Fruit fly (Drosophila melanogaster): ENCODE data around the gene Gba1a.
A peak's percentile ranks its signal among the peaks of the same experiment; 100 is the strongest.

The Gba1a gene

DNA sequence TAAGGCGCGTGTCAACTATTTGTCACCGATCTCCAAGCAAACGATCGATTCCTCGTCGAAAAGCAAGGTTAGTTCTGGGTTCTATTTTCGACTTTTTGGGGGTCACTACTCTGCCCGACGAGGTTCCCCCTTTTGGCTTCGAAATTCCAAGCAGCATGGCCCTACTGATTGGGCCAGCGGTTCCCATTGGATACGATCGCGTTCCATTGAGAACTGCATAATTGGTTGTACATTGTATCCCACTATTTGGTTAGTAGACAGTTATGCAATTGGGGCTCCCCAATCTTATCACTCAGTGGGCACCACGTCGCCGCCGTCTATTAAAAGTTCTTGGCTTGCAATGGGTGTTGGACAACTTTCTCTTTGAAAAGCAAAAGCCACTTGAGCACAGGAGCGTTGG lies 33.4 kb downstream of the Gba1a start:
- TF ChIP-seq CG11902 (GFP tag; optimal IDR thresholded peaks at IDR 0.05) (no peak), Ets21C (GFP tag; optimal IDR thresholded peaks at IDR 0.05) (no peak), Met (GFP tag; optimal IDR thresholded peaks at IDR 0.05) (no peak), Eip93F (GFP tag; optimal IDR thresholded peaks at IDR 0.05) (no peak), cyc (GFP tag; optimal IDR thresholded peaks at IDR 0.05) (no peak), achi (GFP tag; optimal IDR thresholded peaks at IDR 0.05) (no peak), Hr38 (GFP tag; optimal IDR thresholded peaks at IDR 0.05) (no peak), CG10669 (GFP tag; optimal IDR thresholded peaks at IDR 0.05) (no peak), CG1621 (tag; optimal IDR thresholded peaks at IDR 0.05) (no peak), fd85E (GFP tag; optimal IDR thresholded peaks at IDR 0.05) (no peak), CG11762 (GFP tag; optimal IDR thresholded peaks at IDR 0.05; ENCODE audit: insufficient read depth) (no peak), vri (GFP tag; optimal IDR thresholded peaks at IDR 0.05) (no peak), Smox (GFP tag; optimal IDR thresholded peaks at IDR 0.05) (no peak), spab (GFP tag; optimal IDR thresholded peaks at IDR 0.05) (no peak), Lpt (GFP tag; optimal IDR thresholded peaks at IDR 0.05) (no peak), Gug (GFP tag; IDR thresholded peaks at IDR 0.05) (no peak), fkh (GFP tag; optimal IDR thresholded peaks at IDR 0.05) (no peak), eg (GFP tag; IDR thresholded peaks at IDR 0.05) (no peak), dsx (GFP tag; optimal IDR thresholded peaks at IDR 0.05; ENCODE audit: poor library complexity, severe bottlenecking) (no peak), CG7368 (GFP tag; optimal IDR thresholded peaks at IDR 0.05) (no peak)

DNA sequence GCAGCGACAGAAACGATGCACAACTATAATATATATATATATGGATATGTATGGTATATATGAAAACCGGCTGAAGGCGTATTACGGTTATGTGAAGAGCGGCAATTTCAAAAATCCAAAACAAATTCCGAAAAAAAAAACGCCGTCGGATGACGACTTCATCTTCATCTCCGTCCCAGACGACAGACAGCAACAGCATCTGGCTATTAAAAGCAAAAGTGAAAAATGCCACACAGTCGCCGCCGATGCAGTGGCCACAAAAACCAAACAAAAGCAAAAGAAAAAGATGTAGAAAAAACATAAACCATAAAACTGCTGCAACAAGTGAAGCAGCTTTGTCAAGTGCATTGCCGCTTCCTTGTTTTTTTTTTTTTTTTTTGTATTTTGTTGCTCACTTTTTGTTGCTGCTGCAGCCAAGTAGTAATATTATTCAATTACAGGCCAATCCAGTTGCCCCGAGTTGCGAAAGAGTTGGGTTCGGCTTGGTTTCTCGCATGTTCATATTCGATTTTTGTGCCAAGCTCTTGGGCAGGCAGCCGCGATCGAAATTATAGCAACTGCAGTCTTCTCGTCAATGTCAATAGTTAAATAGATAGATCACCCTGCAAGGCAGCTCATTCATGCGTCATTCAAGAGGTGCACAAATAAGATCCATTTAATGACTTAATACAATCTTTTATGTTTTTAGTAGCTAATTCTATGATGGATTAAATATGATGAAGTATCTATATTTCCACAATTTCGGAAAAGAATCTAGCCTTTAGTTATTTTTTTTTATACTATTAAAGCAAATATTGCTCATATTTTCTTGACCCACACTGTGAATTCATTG lies 34.4 kb downstream of the Gba1a start:
- TF ChIP-seq CG16779 (tag; optimal IDR thresholded peaks at IDR 0.05): peak; percentile 52
- TF ChIP-seq Eip75B (GFP tag; optimal IDR thresholded peaks at IDR 0.05): peak; percentile 37
- TF ChIP-seq CG34406 (GFP tag; optimal IDR thresholded peaks at IDR 0.05): peak; percentile 35
- TF ChIP-seq CG11294 (GFP tag; IDR thresholded peaks at IDR 0.05): no peak
- TF ChIP-seq CG7368 (GFP tag; optimal IDR thresholded peaks at IDR 0.05): no peak
- TF ChIP-seq dac (GFP tag; optimal IDR thresholded peaks at IDR 0.05): peak; percentile 21
- no peak for TF ChIP-seq Sox14 (GFP tag; optimal IDR thresholded peaks at IDR 0.05)
- peak; percentile 19 for TF ChIP-seq Lpt (GFP tag; optimal IDR thresholded peaks at IDR 0.05)
- no peak for TF ChIP-seq fd85E (GFP tag; optimal IDR thresholded peaks at IDR 0.05)
- no peak for TF ChIP-seq CG8319 (GFP tag; optimal IDR thresholded peaks at IDR 0.05)
- TF ChIP-seq CG9139 (GFP tag; optimal IDR thresholded peaks at IDR 0.05): peak; percentile 28
- TF ChIP-seq lz (GFP tag; optimal IDR thresholded peaks at IDR 0.05): no peak
- TF ChIP-seq ss (GFP tag; optimal IDR thresholded peaks at IDR 0.05): peak; percentile 15 to 44
- TF ChIP-seq OdsH (GFP tag; optimal IDR thresholded peaks at IDR 0.05): peak; percentile 26
- no peak for TF ChIP-seq Ets21C (GFP tag; optimal IDR thresholded peaks at IDR 0.05)
- TF ChIP-seq Blimp-1 (GFP tag; optimal IDR thresholded peaks at IDR 0.05): no peak
- TF ChIP-seq dsx (GFP tag; optimal IDR thresholded peaks at IDR 0.05; ENCODE audit: poor library complexity, severe bottlenecking): peak; percentile 32
- no peak for TF ChIP-seq Ets96B (tag; optimal IDR thresholded peaks at IDR 0.05)
- TF ChIP-seq CG11902 (GFP tag; optimal IDR thresholded peaks at IDR 0.05): no peak
- peak; percentile 40 for TF ChIP-seq CG6792 (GFP tag; optimal IDR thresholded peaks at IDR 0.05)
- no peak for TF ChIP-seq CG1621 (tag; optimal IDR thresholded peaks at IDR 0.05)
- TF ChIP-seq Hr39 (GFP tag; optimal IDR thresholded peaks at IDR 0.05): no peak
- no peak for TF ChIP-seq CG11762 (GFP tag; optimal IDR thresholded peaks at IDR 0.05; ENCODE audit: insufficient read depth)
- peak; percentile 76 for TF ChIP-seq CG32006 (GFP tag; optimal IDR thresholded peaks at IDR 0.05)
- TF ChIP-seq CG8632 (GFP tag; optimal IDR thresholded peaks at IDR 0.05): peak; percentile 19
- peak in 1 of 2 experiments; percentile 38 for TF ChIP-seq salr (GFP tag; optimal IDR thresholded peaks at IDR 0.05)
- no peak for TF ChIP-seq svp (GFP tag)
- peak; percentile 29 for TF ChIP-seq CG4318 (GFP tag; optimal IDR thresholded peaks at IDR 0.05)
- no peak for TF ChIP-seq CG31627 (GFP tag; optimal IDR thresholded peaks at IDR 0.05)
- no peak for TF ChIP-seq CG10669 (GFP tag; optimal IDR thresholded peaks at IDR 0.05)
- TF ChIP-seq achi (GFP tag; optimal IDR thresholded peaks at IDR 0.05): peak; percentile 40
- no peak for TF ChIP-seq Eip93F (GFP tag; optimal IDR thresholded peaks at IDR 0.05)
- no peak for TF ChIP-seq CG10631 (GFP tag; optimal IDR thresholded peaks at IDR 0.05)
- TF ChIP-seq Hr4 (GFP tag; optimal IDR thresholded peaks at IDR 0.05): peak; percentile 69
- TF ChIP-seq cyc (GFP tag; optimal IDR thresholded peaks at IDR 0.05): no peak
- TF ChIP-seq esn (GFP tag; optimal IDR thresholded peaks at IDR 0.05): no peak
- TF ChIP-seq CG6276 (GFP tag; optimal IDR thresholded peaks at IDR 0.05): peak; percentile 71
- TF ChIP-seq vri (GFP tag; optimal IDR thresholded peaks at IDR 0.05): no peak
- no peak for TF ChIP-seq Met (GFP tag; optimal IDR thresholded peaks at IDR 0.05)
- TF ChIP-seq Eip78C (GFP tag): peak; percentile 61
- TF ChIP-seq Smox (GFP tag; optimal IDR thresholded peaks at IDR 0.05): no peak
- TF ChIP-seq Hr38 (GFP tag; optimal IDR thresholded peaks at IDR 0.05): no peak

All from whole organism, prepupa.